Fruit fly (Drosophila melanogaster) whole organism, prepupa: ENCODE measurements around the gene CG14795.

Experiments
- Blimp-1 ChIP-seq: fragments of 200-800 bp; sonication (Bioruptor generic); optimal IDR thresholded peaks from 3 replicates; lab custom pipeline; 2017; ENCODE audit warnings: missing biosample characterization, missing genetic modification characterization, mild to moderate bottlenecking, moderate library complexity, missing genetic modification reagents
- CG10631 ChIP-seq: fragments of 200-800 bp; sonication (Bioruptor generic); optimal IDR thresholded peaks from 2 replicates; lab custom pipeline; 2016; ENCODE audit warnings: missing biosample characterization, missing genetic modification characterization
- CG11294 ChIP-seq: fragments of 200-800 bp; sonication (Bioruptor generic); IDR thresholded peaks from 2 replicates; pipeline ENCODE4 v1.3.6; 2022; ENCODE audit warnings: missing biosample characterization, missing genetic modification characterization
- CG15336 ChIP-seq: fragments of 200-800 bp; sonication (Bioruptor generic); IDR thresholded peaks from 2 replicates; pipeline ENCODE4 v1.3.6; 2022; ENCODE audit warnings: missing biosample characterization, missing genetic modification characterization
- CG1621 ChIP-seq: fragments of 200-800 bp; sonication (Bioruptor generic); optimal IDR thresholded peaks from 3 replicates; lab custom pipeline; 2018; ENCODE audit warnings: missing biosample characterization, mild to moderate bottlenecking, missing genetic modification characterization
- CG16779 ChIP-seq: fragments of 200-800 bp; sonication (Bioruptor generic); optimal IDR thresholded peaks from 3 replicates; lab custom pipeline; 2017; ENCODE audit warnings: missing biosample characterization, mild to moderate bottlenecking, missing genetic modification characterization
- CG3032 ChIP-seq: fragments of 200-800 bp; optimal IDR thresholded peaks from 2 replicates; lab custom pipeline; 2019; ENCODE audit warnings: missing biosample characterization, mild to moderate bottlenecking, missing genetic modification characterization, moderate library complexity
- CG31627 ChIP-seq: fragments of 200-800 bp; sonication (Bioruptor generic); optimal IDR thresholded peaks from 3 replicates; lab custom pipeline; 2016; ENCODE audit warnings: missing biosample characterization, missing genetic modification characterization
- CG4318 ChIP-seq: fragments of 200-800 bp; sonication (Bioruptor generic); optimal IDR thresholded peaks from 3 replicates; lab custom pipeline; 2017; ENCODE audit warnings: missing biosample characterization, mild to moderate bottlenecking, missing genetic modification characterization
- CG6808 ChIP-seq: fragments of 200-800 bp; sonication (Bioruptor generic); optimal IDR thresholded peaks from 3 replicates; lab custom pipeline; 2017; ENCODE audit warnings: missing biosample characterization, missing genetic modification characterization, mild to moderate bottlenecking, moderate library complexity, missing genetic modification reagents
- CG6854 ChIP-seq: fragments of 200-800 bp; sonication (Bioruptor generic); optimal IDR thresholded peaks from 2 replicates; lab custom pipeline; 2017; ENCODE audit warnings: missing biosample characterization, mild to moderate bottlenecking, missing genetic modification characterization
- CG8119 ChIP-seq: fragments of 200-800 bp; sonication (Bioruptor generic); IDR thresholded peaks from 3 replicates; pipeline ENCODE4 v1.3.6; 2022; ENCODE audit warnings: missing biosample characterization, missing genetic modification characterization
- CG8319 ChIP-seq: fragments of 200-800 bp; sonication (Bioruptor generic); optimal IDR thresholded peaks from 3 replicates; lab custom pipeline; 2016; ENCODE audit warnings: missing biosample characterization, missing genetic modification characterization
- CG8632 ChIP-seq: fragments of 200-800 bp; sonication (Bioruptor generic); optimal IDR thresholded peaks from 3 replicates; lab custom pipeline; 2016; ENCODE audit warnings: missing biosample characterization, missing genetic modification characterization
- Eip75B ChIP-seq: fragments of 200-800 bp; sonication (Bioruptor generic); optimal IDR thresholded peaks from 3 replicates; lab custom pipeline; 2016; ENCODE audit warnings: missing biosample characterization, missing genetic modification characterization
- Eip78C ChIP-seq: fragments of 200-800 bp; sonication (Bioruptor generic); peaks from one replicate; lab custom pipeline; 2016; ENCODE audit warnings: missing biosample characterization, missing genetic modification characterization
- Eip93F ChIP-seq: fragments of 200-800 bp; sonication (Bioruptor generic); optimal IDR thresholded peaks from 2 replicates; lab custom pipeline; 2016; ENCODE audit warnings: missing biosample characterization, mild to moderate bottlenecking, missing genetic modification characterization
- Ets21C ChIP-seq: fragments of 200-800 bp; sonication (Bioruptor generic); optimal IDR thresholded peaks from 3 replicates; lab custom pipeline; 2016; ENCODE audit warnings: missing biosample characterization, missing genetic modification characterization
- Hr38 ChIP-seq: sonication (Bioruptor generic); optimal IDR thresholded peaks from 2 replicates; lab custom pipeline; 2016; ENCODE audit warnings: missing biosample characterization, missing genetic modification characterization
- Hr39 ChIP-seq: fragments of 200-800 bp; sonication (Bioruptor generic); optimal IDR thresholded peaks from 2 replicates; lab custom pipeline; 2016; ENCODE audit warnings: missing biosample characterization, missing genetic modification characterization
- Met ChIP-seq: fragments of 200-800 bp; sonication (Bioruptor generic); optimal IDR thresholded peaks from 3 replicates; lab custom pipeline; 2016; ENCODE audit warnings: missing biosample characterization, missing genetic modification characterization
- Smox ChIP-seq: fragments of 200-800 bp; sonication (Bioruptor generic); optimal IDR thresholded peaks from 3 replicates; lab custom pipeline; 2016; ENCODE audit warnings: missing biosample characterization, missing genetic modification characterization
- Sox102F ChIP-seq: fragments of 200-800 bp; sonication (Bioruptor generic); optimal IDR thresholded peaks from 2 replicates; lab custom pipeline; 2016; ENCODE audit warnings: missing biosample characterization, mild to moderate bottlenecking, missing genetic modification characterization
- Sox14 ChIP-seq: fragments of 200-800 bp; sonication (Bioruptor generic); optimal IDR thresholded peaks from 3 replicates; lab custom pipeline; 2016; ENCODE audit warnings: missing biosample characterization, missing genetic modification characterization
- achi ChIP-seq: fragments of 200-800 bp; sonication (Bioruptor generic); optimal IDR thresholded peaks from 3 replicates; lab custom pipeline; 2016; ENCODE audit warnings: missing biosample characterization, missing genetic modification characterization
- cyc ChIP-seq: fragments of 200-800 bp; sonication (Bioruptor generic); optimal IDR thresholded peaks from 3 replicates; lab custom pipeline; 2016; ENCODE audit warnings: missing biosample characterization, missing genetic modification characterization
- dsx ChIP-seq: fragments of 200-800 bp; optimal IDR thresholded peaks from 3 replicates; lab custom pipeline; 2019; ENCODE audit warnings: missing biosample characterization, mild to moderate bottlenecking, missing genetic modification characterization, moderate library complexity; ENCODE audit not compliant: poor library complexity, severe bottlenecking
- esn ChIP-seq: fragments of 200-800 bp; sonication (Bioruptor generic); optimal IDR thresholded peaks from 2 replicates; lab custom pipeline; 2016; ENCODE audit warnings: missing biosample characterization, mild to moderate bottlenecking, missing genetic modification characterization, moderate library complexity
- fd85E ChIP-seq: fragments of 200-800 bp; sonication (Bioruptor generic); optimal IDR thresholded peaks from 3 replicates; lab custom pipeline; 2016; ENCODE audit warnings: missing biosample characterization, missing genetic modification characterization
- fkh ChIP-seq: fragments of 200-800 bp; sonication (Bioruptor generic); optimal IDR thresholded peaks from 3 replicates; lab custom pipeline; 2017; ENCODE audit warnings: missing biosample characterization, mild to moderate bottlenecking, missing genetic modification characterization, moderate library complexity
- net ChIP-seq: fragments of 200-800 bp; sonication (Bioruptor generic); optimal IDR thresholded peaks from 3 replicates; lab custom pipeline; 2016; ENCODE audit warnings: missing biosample characterization, missing genetic modification characterization
- salr ChIP-seq, 2 experiments: fragments of 200-800 bp; sonication (Bioruptor generic); optimal IDR thresholded peaks; 3 replicates each; lab custom pipeline; 2016 to 2018; ENCODE audit warnings: missing biosample characterization in 2 of 2, missing genetic modification characterization in 2 of 2, mild to moderate bottlenecking in 1 of 2
- svp ChIP-seq: fragments of 200-800 bp; sonication (Bioruptor generic); peaks from one replicate; lab custom pipeline; 2016; ENCODE audit warnings: missing biosample characterization, missing genetic modification characterization
- topi ChIP-seq: fragments of 200-800 bp; sonication (Bioruptor generic); optimal IDR thresholded peaks from 3 replicates; lab custom pipeline; 2016; ENCODE audit warnings: missing biosample characterization, missing genetic modification characterization

Gene CG14795

dm6 chrX:1512753-1513226 lies at the start of gene CG14795:
Gene CG14795 (minus strand): TSS chrX:1512803.
- TF ChIP-seq CG8632 (GFP tag; lab: Kevin White, UChicago): no peak
- TF ChIP-seq Sox14: peak; percentile 38
- TF ChIP-seq CG1621 (tag; lab: Kevin White, UChicago): peak; percentile 5
- TF ChIP-seq CG31627 (GFP tag; lab: Kevin White, UChicago): peak; percentile 1
- peak; percentile 80 for TF ChIP-seq achi
- peak; percentile 27 for TF ChIP-seq dsx (GFP tag; lab: Kevin White, UChicago)
- no peak for TF ChIP-seq net (GFP tag; lab: Kevin White, UChicago)
- TF ChIP-seq CG16779 (tag; lab: Kevin White, UChicago): no peak
- TF ChIP-seq Eip78C (GFP tag; lab: Kevin White, UChicago): peak; percentile 19
- TF ChIP-seq esn: peak; percentile 21
- TF ChIP-seq CG15336 (GFP tag; lab: Robert Waterston, UW): no peak

- TF ChIP-seq Blimp-1 (GFP tag; lab: Kevin White, UChicago) (peak; percentile 81), Hr38 (GFP tag; lab: Kevin White, UChicago) (no peak), svp (GFP tag; lab: Kevin White, UChicago) (peak; percentile 13), Eip78C (GFP tag; lab: Kevin White, UChicago) (peak; percentile 56), Eip75B (GFP tag; lab: Kevin White, UChicago) (peak; percentile 16)
- TF ChIP-seq, all 60 proteins: peak for 4
Measured at dm6 chrX:1562079-1562727, 49.6 kb upstream of the CG14795 start.

dm6 chrX:1560042-1561019 lies 47.7 kb upstream of the CG14795 start:
- TF ChIP-seq salr (GFP tag; optimal IDR thresholded peaks at IDR 0.05; lab: Kevin White, UChicago) (no peak), CG4318 (no peak), Ets21C (GFP tag; lab: Kevin White, UChicago) (no peak), Eip78C (GFP tag; lab: Kevin White, UChicago) (peak; percentile 25), CG1621 (tag; lab: Kevin White, UChicago) (peak; percentile 51), CG6808 (GFP tag; lab: Kevin White, UChicago) (no peak), svp (GFP tag; lab: Kevin White, UChicago) (peak; percentile 82), CG8319 (GFP tag; lab: Kevin White, UChicago) (peak; percentile 83), CG8119 (GFP tag; lab: Robert Waterston, UW) (no peak), Sox102F (no peak), CG15336 (GFP tag; lab: Robert Waterston, UW) (no peak), CG6854 (GFP tag; lab: Kevin White, UChicago) (peak; percentile 24), Blimp-1 (GFP tag; lab: Kevin White, UChicago) (peak; percentile 90), fd85E (GFP tag; lab: Kevin White, UChicago) (no peak)

- no peak for TF ChIP-seq CG8119 (GFP tag; lab: Robert Waterston, UW)
- TF ChIP-seq CG6808 (GFP tag; lab: Kevin White, UChicago): no peak
- TF ChIP-seq Sox14: no peak
- no peak for TF ChIP-seq Eip93F (GFP tag; lab: Kevin White, UChicago)
- TF ChIP-seq fkh: no peak
- TF ChIP-seq topi (GFP tag; lab: Kevin White, UChicago): no peak
- TF ChIP-seq Eip78C (GFP tag; lab: Kevin White, UChicago): no peak
- no peak for TF ChIP-seq fd85E (GFP tag; lab: Kevin White, UChicago)
- TF ChIP-seq CG8319 (GFP tag; lab: Kevin White, UChicago): no peak
- no peak for TF ChIP-seq CG10631 (GFP tag; lab: Kevin White, UChicago)
- no peak for TF ChIP-seq CG11294 (GFP tag; lab: Robert Waterston, UW)
- no peak for TF ChIP-seq CG16779 (tag; lab: Kevin White, UChicago)
- no peak for TF ChIP-seq cyc
- TF ChIP-seq Smox (GFP tag; lab: Kevin White, UChicago): no peak
- no peak for TF ChIP-seq Met (GFP tag; lab: Kevin White, UChicago)
- no peak for TF ChIP-seq CG3032
- TF ChIP-seq esn: no peak
- no peak for TF ChIP-seq Hr39 (GFP tag; lab: Kevin White, UChicago)
Measured at dm6 chrX:1538638-1539037, 26.0 kb upstream of the CG14795 start.
